Fruit fly (Drosophila melanogaster): ENCODE results near the gene Ubc2.

The Ubc2 gene

dm6 chr2L:10800877-10801719, 33.3 kb upstream of the Ubc2 start, which contains the start of gene CG31869 (continued):
- TF ChIP-seq mld (GFP tag; IDR thresholded peaks at IDR 0.05; ENCODE audit: partially characterized antibody) (no peak), CG7786 (GFP tag; optimal IDR thresholded peaks at IDR 0.05) (no peak), CG5245 (GFP tag; optimal IDR thresholded peaks at IDR 0.05) (no peak), dpn (GFP tag; optimal IDR thresholded peaks at IDR 0.05) (no peak), B-H2 (GFP tag; optimal IDR thresholded peaks at IDR 0.05) (no peak), D19B (GFP tag; optimal IDR thresholded peaks at IDR 0.05) (no peak), maf-S (GFP tag; optimal IDR thresholded peaks at IDR 0.05) (no peak), YL-1 (GFP tag; optimal IDR thresholded peaks at IDR 0.05) (no peak), chm (GFP tag; IDR thresholded peaks at IDR 0.05) (no peak), zfh1 (GFP tag; IDR thresholded peaks at IDR 0.05) (no peak), gem (tag; optimal IDR thresholded peaks at IDR 0.05) (peak; percentile 1), CG13296 (GFP tag; optimal IDR thresholded peaks at IDR 0.05) (no peak), Taf1 (GFP tag; IDR thresholded peaks at IDR 0.05) (no peak), CG9727 (GFP tag; optimal IDR thresholded peaks at IDR 0.05) (no peak), CG10431 (GFP tag; optimal IDR thresholded peaks at IDR 0.05) (no peak), CG11560 (tag; IDR thresholded peaks at IDR 0.05) (no peak), H15 (GFP tag; IDR thresholded peaks at IDR 0.05) (no peak), ssp (GFP tag; IDR thresholded peaks at IDR 0.05) (no peak), Med (GFP tag) (peak; percentile 83), CG10462 (GFP tag; optimal IDR thresholded peaks at IDR 0.05) (no peak), Poxn (GFP tag; IDR thresholded peaks at IDR 0.05) (no peak), CG43689 (GFP tag; IDR thresholded peaks at IDR 0.05) (no peak), jumu (GFP tag; optimal IDR thresholded peaks at IDR 0.05) (no peak), Adf1 (GFP tag; IDR thresholded peaks at IDR 0.05) (peak; percentile 38), klu (GFP tag; IDR thresholded peaks at IDR 0.05) (no peak), gcm2 (GFP tag; optimal IDR thresholded peaks at IDR 0.05) (no peak), CG1832 (GFP tag; optimal IDR thresholded peaks at IDR 0.05) (no peak), Nf-YB (GFP tag; optimal IDR thresholded peaks at IDR 0.05) (no peak), lov (optimal IDR thresholded peaks at IDR 0.05) (no peak), lov (GFP tag; IDR thresholded peaks at IDR 0.05) (no peak), fd64A (GFP tag; optimal IDR thresholded peaks at IDR 0.05) (no peak), mirr (GFP tag; optimal IDR thresholded peaks at IDR 0.05) (no peak), Xbp1 (GFP tag; optimal IDR thresholded peaks at IDR 0.05) (peak; percentile 44), br (optimal IDR thresholded peaks at IDR 0.05) (no peak), Dfd (GFP tag; optimal IDR thresholded peaks at IDR 0.05) (no peak), H2.0 (GFP tag; IDR thresholded peaks at IDR 0.05) (peak; percentile 28; the same call in 1 of the 2 replicates), D19A (tag; optimal IDR thresholded peaks at IDR 0.05) (no peak), Fer3 (tag; optimal IDR thresholded peaks at IDR 0.05) (no peak), ara (GFP tag; IDR thresholded peaks at IDR 0.05) (no peak), CG8388 (GFP tag; optimal IDR thresholded peaks at IDR 0.05) (no peak), crp (GFP tag; optimal IDR thresholded peaks at IDR 0.05) (no peak), Ets65A (GFP tag) (peak; percentile 86), Spps (tag; optimal IDR thresholded peaks at IDR 0.05) (no peak), ac (GFP tag; optimal IDR thresholded peaks at IDR 0.05) (no peak), CG2202 (tag; optimal IDR thresholded peaks at IDR 0.05) (no peak), Meics (GFP tag; optimal IDR thresholded peaks at IDR 0.05) (peak; percentile 41), CG17612 (GFP tag; IDR thresholded peaks at IDR 0.05) (no peak), CG14050 (GFP tag; IDR thresholded peaks at IDR 0.05) (no peak), pfk (GFP tag; optimal IDR thresholded peaks at IDR 0.05) (no peak), Awh (GFP tag; IDR thresholded peaks at IDR 0.05) (no peak), CG12659 (GFP tag; optimal IDR thresholded peaks at IDR 0.05) (no peak)

Data from whole organism, embryonic.